Worm (Caenorhabditis elegans) whole organism, L1 larva: ENCODE results near the gene srx-39.

Experiments
- alr-1 ChIP-seq: fragments of 200-800 bp; sonication (Bioruptor generic); optimal IDR thresholded peaks from 2 replicates; lab custom pipeline; 2018; ENCODE audit warnings: borderline replicate concordance, mild to moderate bottlenecking, missing genetic modification characterization, missing compliant biosample characterization
- ama-1 ChIP-seq: fragments of 150-350 bp; optimal IDR thresholded peaks from 2 replicates; lab custom pipeline; 2014
- blmp-1 ChIP-seq: fragments of 150-350 bp; optimal IDR thresholded peaks from 2 replicates; lab custom pipeline; 2014; ENCODE audit warnings: missing biosample characterization, missing genetic modification characterization
- ceh-63 ChIP-seq: fragments of 200-800 bp; sonication (Bioruptor generic); optimal IDR thresholded peaks from 2 replicates; lab custom pipeline; 2018; ENCODE audit warnings: mild to moderate bottlenecking, missing genetic modification characterization, missing compliant biosample characterization
- ceh-8 ChIP-seq: fragments of 200-800 bp; sonication (Bioruptor generic); optimal IDR thresholded peaks from 2 replicates; lab custom pipeline; 2018; ENCODE audit warnings: mild to moderate bottlenecking, missing genetic modification characterization, moderate library complexity, missing compliant biosample characterization
- ceh-82 ChIP-seq, 3 experiments: fragments of 150-350 bp in 1 of 3; sonication (generic microtip) in 2 of 3; optimal IDR thresholded peaks; 2 replicates each; lab custom pipeline; 2014 to 2017; ENCODE audit warnings: missing biosample characterization in 3 of 3, missing genetic modification characterization in 3 of 3
- ceh-90 ChIP-seq: sonication (generic microtip); optimal IDR thresholded peaks from 2 replicates; lab custom pipeline; 2016; ENCODE audit warnings: missing genetic modification characterization, missing compliant biosample characterization
- efl-1 ChIP-seq, 4 experiments: fragments of 150-350 bp; optimal IDR thresholded peaks in 3 of 4; peaks in 1 of 4; 1 replicate in 1 of 4; 2 replicates in 3 of 4; lab custom pipeline; 2014; ENCODE audit warnings: missing biosample characterization in 2 of 4, missing genetic modification characterization in 2 of 4, missing genetic modification reagents in 2 of 4
- efl-3 ChIP-seq: fragments of 200-800 bp; sonication (Bioruptor generic); optimal IDR thresholded peaks from 2 replicates; lab custom pipeline; 2018; ENCODE audit warnings: mild to moderate bottlenecking, missing genetic modification characterization, missing compliant biosample characterization
- egl-13 ChIP-seq: sonication (generic microtip); optimal IDR thresholded peaks from 2 replicates; lab custom pipeline; 2016; ENCODE audit warnings: missing genotype, missing genetic modification reagents, missing genetic modification characterization, missing compliant biosample characterization
- elt-2 ChIP-seq: sonication (generic microtip); optimal IDR thresholded peaks from 2 replicates; lab custom pipeline; 2016; ENCODE audit warnings: missing genetic modification characterization, mild to moderate bottlenecking, inconsistent platforms, missing compliant biosample characterization, missing genetic modification reagents
- elt-3 ChIP-seq, 6 experiments: fragments of 150-350 bp in 1 of 6; sonication (generic microtip); optimal IDR thresholded peaks; 2 replicates each; lab custom pipeline; 2017 to 2018; ENCODE audit warnings: missing biosample characterization in 6 of 6, missing genetic modification characterization in 6 of 6, inconsistent platforms in 1 of 6
- fkh-8 ChIP-seq: sonication (generic microtip); optimal IDR thresholded peaks from 2 replicates; lab custom pipeline; 2016; ENCODE audit warnings: mild to moderate bottlenecking, missing genetic modification characterization, missing compliant biosample characterization
- grh-1 ChIP-seq: fragments of 200-800 bp; sonication (Bioruptor generic); IDR thresholded peaks from 2 replicates; pipeline ENCODE4 v1.3.6; 2022; ENCODE audit warnings: missing genetic modification reagents, missing genetic modification characterization, missing compliant biosample characterization
- hlh-4 ChIP-seq: sonication (generic microtip); optimal IDR thresholded peaks from 2 replicates; lab custom pipeline; 2016; ENCODE audit warnings: mild to moderate bottlenecking, missing genetic modification characterization, missing compliant biosample characterization
- irx-1 ChIP-seq: sonication (generic microtip); optimal IDR thresholded peaks from 2 replicates; lab custom pipeline; 2016; ENCODE audit warnings: missing genetic modification characterization, missing compliant biosample characterization
- isw-1 ChIP-seq: fragments of 200-800 bp; sonication (Bioruptor generic); IDR thresholded peaks from 2 replicates; pipeline ENCODE4 v1.3.6; 2022; ENCODE audit warnings: missing genetic modification characterization, missing compliant biosample characterization
- jun-1 ChIP-seq: fragments of 150-350 bp; optimal IDR thresholded peaks from 2 replicates; lab custom pipeline; 2014; ENCODE audit warnings: missing biosample characterization, missing genetic modification reagents, missing genetic modification characterization
- lin-13 ChIP-seq: fragments of 150-350 bp; optimal IDR thresholded peaks from 2 replicates; lab custom pipeline; 2014; ENCODE audit warnings: missing biosample characterization, missing genetic modification reagents, missing genetic modification characterization
- lin-14 ChIP-seq: fragments of 200-800 bp; sonication (Bioruptor generic); optimal IDR thresholded peaks from 2 replicates; lab custom pipeline; 2018; ENCODE audit warnings: mild to moderate bottlenecking, missing genetic modification characterization, moderate library complexity, missing compliant biosample characterization
- lin-39 ChIP-seq: fragments of 150-350 bp; optimal IDR thresholded peaks from 2 replicates; lab custom pipeline; 2014; ENCODE audit warnings: missing biosample characterization, missing genetic modification reagents, missing genetic modification characterization
- lsy-2 ChIP-seq, 2 experiments: fragments of 150-350 bp; optimal IDR thresholded peaks; 2 replicates each; lab custom pipeline; 2014; ENCODE audit warnings: missing biosample characterization in 2 of 2, missing genetic modification characterization in 2 of 2
- mab-9 ChIP-seq: fragments of 200-800 bp; sonication (Bioruptor generic); IDR thresholded peaks from 2 replicates; pipeline ENCODE4 v1.3.6; 2022; ENCODE audit warnings: missing genetic modification reagents, missing genetic modification characterization, missing compliant biosample characterization
- mdl-1 ChIP-seq, 2 experiments: fragments of 150-350 bp; optimal IDR thresholded peaks; 2 replicates each; lab custom pipeline; 2014 to 2017; ENCODE audit warnings: missing biosample characterization in 2 of 2, missing genetic modification characterization in 2 of 2, inconsistent platforms in 1 of 2
- nhr-11 ChIP-seq: fragments of 150-350 bp; optimal IDR thresholded peaks from 2 replicates; lab custom pipeline; 2014; ENCODE audit warnings: missing biosample characterization, missing genetic modification characterization
- nhr-20 ChIP-seq: sonication (generic microtip); optimal IDR thresholded peaks from 2 replicates; lab custom pipeline; 2016; ENCODE audit warnings: mild to moderate bottlenecking, missing genetic modification characterization, missing compliant biosample characterization
- nhr-76 ChIP-seq: sonication (generic microtip); optimal IDR thresholded peaks from 2 replicates; lab custom pipeline; 2017; ENCODE audit warnings: missing biosample characterization, missing genetic modification characterization
- nhr-77 ChIP-seq: fragments of 150-350 bp; optimal IDR thresholded peaks from 2 replicates; lab custom pipeline; 2014; ENCODE audit warnings: missing biosample characterization, missing genetic modification characterization
- nhr-84 ChIP-seq: sonication (generic microtip); optimal IDR thresholded peaks from 2 replicates; lab custom pipeline; 2017; ENCODE audit warnings: missing biosample characterization, missing genetic modification characterization
- pag-3 ChIP-seq: sonication (generic microtip); optimal IDR thresholded peaks from 2 replicates; lab custom pipeline; 2017; ENCODE audit warnings: missing genetic modification characterization, mild to moderate bottlenecking, missing compliant biosample characterization, antibody characterized with exemption, borderline replicate concordance; ENCODE audit not compliant: insufficient read depth
- rnt-1 ChIP-seq: sonication (generic microtip); optimal IDR thresholded peaks from 2 replicates; lab custom pipeline; 2016; ENCODE audit warnings: mild to moderate bottlenecking, missing genetic modification characterization, moderate library complexity, missing compliant biosample characterization
- snpc-4 ChIP-seq: fragments of 150-350 bp; optimal IDR thresholded peaks from 2 replicates; lab custom pipeline; 2014; ENCODE audit warnings: missing biosample characterization, missing genetic modification characterization
- snu-23 ChIP-seq: sonication (generic microtip); optimal IDR thresholded peaks from 2 replicates; lab custom pipeline; 2016; ENCODE audit warnings: missing genetic modification characterization, missing compliant biosample characterization
- swsn-7 ChIP-seq: sonication (generic microtip); optimal IDR thresholded peaks from 2 replicates; lab custom pipeline; 2016; ENCODE audit warnings: missing genetic modification characterization, missing compliant biosample characterization
- unc-30 ChIP-seq: sonication (generic microtip); optimal IDR thresholded peaks from 2 replicates; lab custom pipeline; 2017; ENCODE audit warnings: missing biosample characterization, missing genetic modification characterization
- unc-98 ChIP-seq: fragments of 200-800 bp; sonication (Bioruptor generic); IDR thresholded peaks from 2 replicates; pipeline ENCODE4 v1.3.6; 2022; ENCODE audit warnings: missing genetic modification characterization, missing compliant biosample characterization
- xbp-1 ChIP-seq: sonication (generic microtip); optimal IDR thresholded peaks from 2 replicates; lab custom pipeline; 2016; ENCODE audit warnings: missing genetic modification characterization, missing compliant biosample characterization
- zip-4 ChIP-seq: fragments of 200-800 bp; sonication (Bioruptor generic); optimal IDR thresholded peaks from 2 replicates; lab custom pipeline; 2018; ENCODE audit warnings: mild to moderate bottlenecking, missing genetic modification characterization, moderate library complexity, missing compliant biosample characterization
- ztf-4 ChIP-seq: fragments of 150-350 bp; optimal IDR thresholded peaks from 2 replicates; lab custom pipeline; 2014; ENCODE audit warnings: missing biosample characterization, missing genetic modification characterization

srx-39 gene

ce11 chrV:5178051-5178450 lies 20.5 kb upstream of the srx-39 start:
- TF ChIP-seq elt-2 (tag; lab: Kevin White, UChicago) (peak; percentile 6), mdl-1 (tag; optimal IDR thresholded peaks at IDR 0.05; lab: Kevin White, UChicago) (no peak)

- TF ChIP-seq zip-4 (GFP tag; lab: Kevin White, UChicago) = no peak
- TF ChIP-seq ama-1 (lab: Kevin White, UChicago) = no peak
- no peak for TF ChIP-seq ztf-4
- TF ChIP-seq lin-39 = no peak
- TF ChIP-seq grh-1 (GFP tag; lab: Robert Waterston, UW) = no peak
- TF ChIP-seq efl-1 (optimal IDR thresholded peaks at IDR 0.05; lab: Kevin White, UChicago) = no peak
- TF ChIP-seq efl-1 (GFP tag; optimal IDR thresholded peaks at IDR 0.05 in 1 of 2; lab: Kevin White, UChicago) = peak in 1 of 2 experiments; percentile 49
- TF ChIP-seq nhr-76 = no peak
- TF ChIP-seq efl-3 = no peak
- TF ChIP-seq ceh-8 = no peak
These were observed 19.6 kb upstream of the srx-39 start, which contains the start of gene ugt-51 for ce11 chrV:5177209-5177608. Gene ugt-51, minus strand, starts transcription at chrV:5177309.

ce11 chrV:5172833-5173232 lies 15.3 kb upstream of the srx-39 start, which contains the start of gene srt-65:
Gene srt-65, minus strand, starts transcription at chrV:5172933.
- no peak for TF ChIP-seq ceh-63 (GFP tag; lab: Kevin White, UChicago)
- no peak for TF ChIP-seq unc-30 (tag; lab: Kevin White, UChicago)

- TF ChIP-seq zip-4 (GFP tag; lab: Kevin White, UChicago) (no peak), egl-13 (tag; lab: Kevin White, UChicago) (no peak), isw-1 (no peak), nhr-76 (no peak), pag-3 (tag; lab: Kevin White, UChicago) (no peak), nhr-77 (tag; lab: Kevin White, UChicago) (no peak), irx-1 (tag; lab: Kevin White, UChicago) (no peak), lin-13 (GFP tag; lab: Kevin White, UChicago) (no peak), efl-3 (no peak), snpc-4 (tag; lab: Kevin White, UChicago) (no peak)
These were observed 12.0 kb upstream of the srx-39 start, which contains the start of gene srt-64 for ce11 chrV:5169586-5169985. Gene srt-64, minus strand, starts transcription at chrV:5169686.

ce11 chrV:5165426-5165825 lies 7.9 kb upstream of the srx-39 start, which contains the start of gene srw-140:
Gene srw-140, plus strand, starts transcription at chrV:5165726.
- no peak for TF ChIP-seq unc-98
- TF ChIP-seq pag-3 (tag; lab: Kevin White, UChicago) = no peak
- TF ChIP-seq blmp-1 (tag; lab: Kevin White, UChicago) = no peak
- TF ChIP-seq rnt-1 (tag; lab: Kevin White, UChicago) = no peak
- TF ChIP-seq nhr-84 (tag; lab: Kevin White, UChicago) = no peak
- TF ChIP-seq elt-3 (tag; optimal IDR thresholded peaks at IDR 0.05; lab: Kevin White, UChicago) = no peak
- no peak for TF ChIP-seq efl-1 (optimal IDR thresholded peaks at IDR 0.05; lab: Kevin White, UChicago)
- TF ChIP-seq efl-1 (GFP tag; optimal IDR thresholded peaks at IDR 0.05 in 1 of 2; lab: Kevin White, UChicago) = peak in 1 of 2 experiments; percentile 70

ce11 chrV:5164682-5165081 lies 7.1 kb upstream of the srx-39 start, which contains the start of gene abu-7:
Gene abu-7, minus strand, starts transcription at chrV:5164782.
- TF ChIP-seq xbp-1 (tag; lab: Kevin White, UChicago) = no peak
- no peak for TF ChIP-seq hlh-4
- no peak for TF ChIP-seq efl-3
- TF ChIP-seq, all 84 proteins: peak for 0

- TF ChIP-seq nhr-11 = no peak
- no peak for TF ChIP-seq mab-9 (GFP tag; lab: Robert Waterston, UW)
- TF ChIP-seq alr-1 (tag; lab: Kevin White, UChicago) = no peak
- no peak for TF ChIP-seq lin-14 (GFP tag; lab: Kevin White, UChicago)
- TF ChIP-seq lin-13 (GFP tag; lab: Kevin White, UChicago) = no peak
- no peak for TF ChIP-seq jun-1 (tag; lab: Kevin White, UChicago)
- no peak for TF ChIP-seq snpc-4 (tag; lab: Kevin White, UChicago)
- no peak for TF ChIP-seq snu-23 (GFP tag; lab: Kevin White, UChicago)
- no peak for TF ChIP-seq ceh-82 (tag; optimal IDR thresholded peaks at IDR 0.05; lab: Kevin White, UChicago)
- TF ChIP-seq irx-1 (tag; lab: Kevin White, UChicago) = no peak
- TF ChIP-seq fkh-8 = no peak
- TF ChIP-seq mdl-1 (tag; optimal IDR thresholded peaks at IDR 0.05; lab: Kevin White, UChicago) = no peak
- no peak for TF ChIP-seq ceh-90
- TF ChIP-seq efl-1 (optimal IDR thresholded peaks at IDR 0.05; lab: Kevin White, UChicago) = no peak
- no peak for TF ChIP-seq efl-1 (GFP tag; optimal IDR thresholded peaks at IDR 0.05 in 1 of 2; lab: Kevin White, UChicago)
- TF ChIP-seq nhr-76 = no peak
- TF ChIP-seq nhr-20 (tag; lab: Kevin White, UChicago) = no peak
- TF ChIP-seq swsn-7 = no peak
- TF ChIP-seq lsy-2 (tag; optimal IDR thresholded peaks at IDR 0.05; lab: Kevin White, UChicago) = no peak
These were observed 4.2 kb upstream of the srx-39 start, which contains the start of gene abu-6 for ce11 chrV:5161792-5162191. Gene abu-6, minus strand, starts transcription at chrV:5161892.
